Worm (Caenorhabditis elegans): ENCODE results near the gene M28.10.

ce11 chrII:10680614-10681013 lies 33.3 kb downstream of the M28.10 start:
- TF ChIP-seq unc-130 (GFP tag; optimal IDR thresholded peaks at IDR 0.05) (no peak), ctbp-1 (GFP tag; IDR thresholded peaks at IDR 0.05) (no peak), aly-2 (tag; optimal IDR thresholded peaks at IDR 0.05) (no peak), nhr-6 (tag; optimal IDR thresholded peaks at IDR 0.05) (no peak), ceh-20 (GFP tag; IDR thresholded peaks at IDR 0.05) (no peak), ztf-11 (tag; optimal IDR thresholded peaks at IDR 0.05) (no peak), pqm-1 (tag; optimal IDR thresholded peaks at IDR 0.05) (no peak), unc-39 (tag; optimal IDR thresholded peaks at IDR 0.05) (no peak), ama-1 (optimal IDR thresholded peaks at IDR 0.05) (no peak), F49E8.2 (tag; optimal IDR thresholded peaks at IDR 0.05; ENCODE audit: borderline replicate concordance) (no peak), nhr-28 (tag; optimal IDR thresholded peaks at IDR 0.05) (no peak)
